Worm (Caenorhabditis elegans) whole organism, L1 larva: ENCODE results near the gene T09F3.5.
A peak's percentile ranks its signal among the peaks of the same experiment; 100 is the strongest.

Experiments used
- C04F5.9 ChIP-seq: sonication (generic microtip); optimal IDR thresholded peaks from 2 replicates; lab custom pipeline; 2016; ENCODE audit warnings: missing genetic modification characterization, missing compliant biosample characterization
- C16A3.4 ChIP-seq: fragments of 150-350 bp; optimal IDR thresholded peaks from 2 replicates; lab custom pipeline; 2014; ENCODE audit warnings: missing biosample characterization, missing genetic modification characterization
- alr-1 ChIP-seq: fragments of 200-800 bp; sonication (Bioruptor generic); optimal IDR thresholded peaks from 2 replicates; lab custom pipeline; 2018; ENCODE audit warnings: borderline replicate concordance, mild to moderate bottlenecking, missing genetic modification characterization, missing compliant biosample characterization
- aly-2 ChIP-seq: fragments of 150-350 bp; optimal IDR thresholded peaks from 2 replicates; lab custom pipeline; 2014; ENCODE audit warnings: missing biosample characterization, missing genetic modification characterization
- ama-1 ChIP-seq: fragments of 150-350 bp; optimal IDR thresholded peaks from 2 replicates; lab custom pipeline; 2014
- blmp-1 ChIP-seq: fragments of 150-350 bp; optimal IDR thresholded peaks from 2 replicates; lab custom pipeline; 2014; ENCODE audit warnings: missing biosample characterization, missing genetic modification characterization
- ceh-63 ChIP-seq: fragments of 200-800 bp; sonication (Bioruptor generic); optimal IDR thresholded peaks from 2 replicates; lab custom pipeline; 2018; ENCODE audit warnings: mild to moderate bottlenecking, missing genetic modification characterization, missing compliant biosample characterization
- ceh-82 ChIP-seq, 3 experiments: fragments of 150-350 bp in 1 of 3; sonication (generic microtip) in 2 of 3; optimal IDR thresholded peaks; 2 replicates each; lab custom pipeline; 2014 to 2017; ENCODE audit warnings: missing biosample characterization in 3 of 3, missing genetic modification characterization in 3 of 3
- ceh-88 ChIP-seq: fragments of 200-800 bp; sonication (Bioruptor generic); IDR thresholded peaks from 2 replicates; pipeline ENCODE4 v1.3.6; 2022; ENCODE audit warnings: missing genetic modification characterization, missing compliant biosample characterization
- efl-1 ChIP-seq, 4 experiments: fragments of 150-350 bp; optimal IDR thresholded peaks in 3 of 4; peaks in 1 of 4; 1 replicate in 1 of 4; 2 replicates in 3 of 4; lab custom pipeline; 2014; ENCODE audit warnings: missing biosample characterization in 2 of 4, missing genetic modification characterization in 2 of 4, missing genetic modification reagents in 2 of 4
- egl-13 ChIP-seq: sonication (generic microtip); optimal IDR thresholded peaks from 2 replicates; lab custom pipeline; 2016; ENCODE audit warnings: missing genotype, missing genetic modification reagents, missing genetic modification characterization, missing compliant biosample characterization
- elt-3 ChIP-seq, 6 experiments: fragments of 150-350 bp in 1 of 6; sonication (generic microtip); optimal IDR thresholded peaks; 2 replicates each; lab custom pipeline; 2017 to 2018; ENCODE audit warnings: missing biosample characterization in 6 of 6, missing genetic modification characterization in 6 of 6, inconsistent platforms in 1 of 6
- ets-5 ChIP-seq: fragments of 200-800 bp; sonication (Bioruptor generic); IDR thresholded peaks from 2 replicates; pipeline ENCODE4 v1.3.6; 2022; ENCODE audit warnings: missing genetic modification characterization, missing compliant biosample characterization
- fkh-4 ChIP-seq: sonication (generic microtip); optimal IDR thresholded peaks from 2 replicates; lab custom pipeline; 2016; ENCODE audit warnings: missing compliant biosample characterization, missing genetic modification characterization, borderline replicate concordance
- hlh-17 ChIP-seq: fragments of 200-800 bp; sonication (Bioruptor generic); optimal IDR thresholded peaks from 2 replicates; lab custom pipeline; 2018; ENCODE audit warnings: missing genetic modification characterization, mild to moderate bottlenecking, missing compliant biosample characterization, moderate library complexity, borderline replicate concordance
- isw-1 ChIP-seq: fragments of 200-800 bp; sonication (Bioruptor generic); IDR thresholded peaks from 2 replicates; pipeline ENCODE4 v1.3.6; 2022; ENCODE audit warnings: missing genetic modification characterization, missing compliant biosample characterization
- jun-1 ChIP-seq: fragments of 150-350 bp; optimal IDR thresholded peaks from 2 replicates; lab custom pipeline; 2014; ENCODE audit warnings: missing biosample characterization, missing genetic modification reagents, missing genetic modification characterization
- lin-14 ChIP-seq: fragments of 200-800 bp; sonication (Bioruptor generic); optimal IDR thresholded peaks from 2 replicates; lab custom pipeline; 2018; ENCODE audit warnings: mild to moderate bottlenecking, missing genetic modification characterization, moderate library complexity, missing compliant biosample characterization
- lin-15B ChIP-seq: fragments of 150-350 bp; sonication (generic microtip); optimal IDR thresholded peaks from 3 replicates; lab custom pipeline; 2014; ENCODE audit warnings: missing biosample characterization, missing genetic modification characterization
- lin-35 ChIP-seq, 2 experiments: fragments of 150-350 bp; optimal IDR thresholded peaks; 2 replicates each; lab custom pipeline; 2014; ENCODE audit warnings: missing biosample characterization in 2 of 2, missing genetic modification characterization in 2 of 2, missing genetic modification reagents in 2 of 2
- lir-3 ChIP-seq: sonication (generic microtip); optimal IDR thresholded peaks from 2 replicates; lab custom pipeline; 2016; ENCODE audit warnings: mild to moderate bottlenecking, missing genetic modification characterization, moderate library complexity, missing compliant biosample characterization; ENCODE audit not compliant: poor library complexity
- lsy-2 ChIP-seq, 2 experiments: fragments of 150-350 bp; optimal IDR thresholded peaks; 2 replicates each; lab custom pipeline; 2014; ENCODE audit warnings: missing biosample characterization in 2 of 2, missing genetic modification characterization in 2 of 2
- mab-9 ChIP-seq: fragments of 200-800 bp; sonication (Bioruptor generic); IDR thresholded peaks from 2 replicates; pipeline ENCODE4 v1.3.6; 2022; ENCODE audit warnings: missing genetic modification reagents, missing genetic modification characterization, missing compliant biosample characterization
- mdl-1 ChIP-seq, 2 experiments: fragments of 150-350 bp; optimal IDR thresholded peaks; 2 replicates each; lab custom pipeline; 2014 to 2017; ENCODE audit warnings: missing biosample characterization in 2 of 2, missing genetic modification characterization in 2 of 2, inconsistent platforms in 1 of 2
- mep-1 ChIP-seq: fragments of 150-350 bp; optimal IDR thresholded peaks from 2 replicates; lab custom pipeline; 2014; ENCODE audit warnings: missing biosample characterization, missing genetic modification characterization
- nhr-11 ChIP-seq: fragments of 150-350 bp; optimal IDR thresholded peaks from 2 replicates; lab custom pipeline; 2014; ENCODE audit warnings: missing biosample characterization, missing genetic modification characterization
- nhr-19 ChIP-seq: fragments of 200-800 bp; sonication (Bioruptor generic); conservative IDR thresholded peaks from 2 replicates; pipeline ENCODE4 v1.3.6; 2022; ENCODE audit warnings: missing genetic modification characterization, missing compliant biosample characterization
- nhr-20 ChIP-seq: sonication (generic microtip); optimal IDR thresholded peaks from 2 replicates; lab custom pipeline; 2016; ENCODE audit warnings: mild to moderate bottlenecking, missing genetic modification characterization, missing compliant biosample characterization
- nhr-28 ChIP-seq: fragments of 150-350 bp; optimal IDR thresholded peaks from 2 replicates; lab custom pipeline; 2014; ENCODE audit warnings: missing biosample characterization, missing genetic modification characterization
- nhr-47 ChIP-seq: sonication (generic microtip); optimal IDR thresholded peaks from 2 replicates; lab custom pipeline; 2016; ENCODE audit warnings: mild to moderate bottlenecking, missing genetic modification characterization, moderate library complexity, missing compliant biosample characterization
- nhr-71 ChIP-seq: sonication (generic microtip); optimal IDR thresholded peaks from 2 replicates; lab custom pipeline; 2016; ENCODE audit warnings: mild to moderate bottlenecking, missing genetic modification characterization, moderate library complexity, missing compliant biosample characterization
- nhr-85 ChIP-seq: sonication (generic microtip); peaks from one replicate; lab custom pipeline; 2016; ENCODE audit warnings: missing genetic modification characterization, inconsistent platforms, missing compliant biosample characterization
- nhr-90 ChIP-seq: sonication (generic microtip); optimal IDR thresholded peaks from 2 replicates; lab custom pipeline; 2016; ENCODE audit warnings: mild to moderate bottlenecking, missing genetic modification characterization, missing compliant biosample characterization; ENCODE audit not compliant: poor library complexity
- rnt-1 ChIP-seq: sonication (generic microtip); optimal IDR thresholded peaks from 2 replicates; lab custom pipeline; 2016; ENCODE audit warnings: mild to moderate bottlenecking, missing genetic modification characterization, moderate library complexity, missing compliant biosample characterization
- skn-1 ChIP-seq: fragments of 150-350 bp; optimal IDR thresholded peaks from 2 replicates; lab custom pipeline; 2014; ENCODE audit warnings: missing biosample characterization, missing genetic modification characterization
- snu-23 ChIP-seq: sonication (generic microtip); optimal IDR thresholded peaks from 2 replicates; lab custom pipeline; 2016; ENCODE audit warnings: missing genetic modification characterization, missing compliant biosample characterization
- swsn-7 ChIP-seq: sonication (generic microtip); optimal IDR thresholded peaks from 2 replicates; lab custom pipeline; 2016; ENCODE audit warnings: missing genetic modification characterization, missing compliant biosample characterization
- unc-30 ChIP-seq: sonication (generic microtip); optimal IDR thresholded peaks from 2 replicates; lab custom pipeline; 2017; ENCODE audit warnings: missing biosample characterization, missing genetic modification characterization
- unc-62 ChIP-seq: fragments of 150-350 bp; optimal IDR thresholded peaks from 2 replicates; lab custom pipeline; 2014; ENCODE audit warnings: missing biosample characterization, missing genetic modification reagents, missing genetic modification characterization
- unc-98 ChIP-seq: fragments of 200-800 bp; sonication (Bioruptor generic); IDR thresholded peaks from 2 replicates; pipeline ENCODE4 v1.3.6; 2022; ENCODE audit warnings: missing genetic modification characterization, missing compliant biosample characterization
- vab-15 ChIP-seq: sonication (generic microtip); optimal IDR thresholded peaks from 2 replicates; lab custom pipeline; 2017; ENCODE audit warnings: missing genotype, mild to moderate bottlenecking, missing genetic modification characterization, missing compliant biosample characterization
- xbp-1 ChIP-seq: sonication (generic microtip); optimal IDR thresholded peaks from 2 replicates; lab custom pipeline; 2016; ENCODE audit warnings: missing genetic modification characterization, missing compliant biosample characterization
- zag-1 ChIP-seq: fragments of 150-350 bp; optimal IDR thresholded peaks from 2 replicates; lab custom pipeline; 2014; ENCODE audit warnings: missing biosample characterization, missing genetic modification characterization
- ztf-11 ChIP-seq, 2 experiments: sonication (generic microtip); optimal IDR thresholded peaks; 2 replicates each; lab custom pipeline; 2016 to 2017; ENCODE audit warnings: missing genetic modification characterization in 2 of 2, missing biosample characterization in 1 of 2, missing compliant biosample characterization in 1 of 2
- ztf-4 ChIP-seq: fragments of 150-350 bp; optimal IDR thresholded peaks from 2 replicates; lab custom pipeline; 2014; ENCODE audit warnings: missing biosample characterization, missing genetic modification characterization

The T09F3.5 gene

ce11 chrII:10384680-10385383 is 11.8 kb upstream of the T09F3.5 start, which contains the start of gene ztf-27:
Gene ztf-27 (plus strand): TSS chrII:10385333.
- TF ChIP-seq nhr-19 (GFP tag; lab: Robert Waterston, UW) (peak; percentile 37), lin-14 (GFP tag; lab: Kevin White, UChicago) (peak; percentile 69), rnt-1 (tag; lab: Kevin White, UChicago) (peak; percentile 51), aly-2 (tag; lab: Kevin White, UChicago) (no peak), nhr-47 (tag; lab: Kevin White, UChicago) (peak; percentile 48), hlh-17 (GFP tag; lab: Kevin White, UChicago) (no peak), nhr-71 (tag; lab: Kevin White, UChicago) (peak; percentile 62), nhr-85 (tag; lab: Kevin White, UChicago) (peak; percentile 88), skn-1 (tag; lab: Kevin White, UChicago) (peak; percentile 30), lin-35 (GFP tag; optimal IDR thresholded peaks at IDR 0.05; lab: Kevin White, UChicago) (peak in 1 of 2 experiments; percentile 50), xbp-1 (tag; lab: Kevin White, UChicago) (peak; percentile 1), snu-23 (GFP tag; lab: Kevin White, UChicago) (peak; percentile 53), nhr-90 (tag; lab: Kevin White, UChicago) (peak; percentile 38), mep-1 (tag; lab: Kevin White, UChicago) (peak; percentile 55), nhr-20 (tag; lab: Kevin White, UChicago) (peak; percentile 64), C04F5.9 (tag; lab: Kevin White, UChicago) (no peak), lsy-2 (tag; optimal IDR thresholded peaks at IDR 0.05; lab: Kevin White, UChicago) (peak in 1 of 2 experiments; percentile 54), jun-1 (tag; lab: Kevin White, UChicago) (peak; percentile 28), blmp-1 (tag; lab: Kevin White, UChicago) (peak; percentile 82), lir-3 (peak; percentile 18), unc-30 (no peak), ceh-63 (GFP tag; lab: Kevin White, UChicago) (no peak), C16A3.4 (tag; lab: Kevin White, UChicago) (no peak), swsn-7 (peak; percentile 14), mdl-1 (tag; optimal IDR thresholded peaks at IDR 0.05; lab: Kevin White, UChicago) (peak in 1 of 2 experiments; percentile 56), elt-3 (tag; optimal IDR thresholded peaks at IDR 0.05; lab: Kevin White, UChicago) (peak in 2 of 6 experiments; percentile 38 to 42), efl-1 (optimal IDR thresholded peaks at IDR 0.05; lab: Kevin White, UChicago) (peak; percentile 18 to 22), efl-1 (GFP tag; optimal IDR thresholded peaks at IDR 0.05 in 1 of 2; lab: Kevin White, UChicago) (peak in 1 of 2 experiments; percentile 92)

- TF ChIP-seq ets-5 (GFP tag; lab: Robert Waterston, UW) (no peak), unc-62 (GFP tag; lab: Kevin White, UChicago) (no peak), fkh-4 (tag; lab: Kevin White, UChicago) (no peak), nhr-28 (no peak), nhr-20 (tag; lab: Kevin White, UChicago) (peak; percentile 81), mab-9 (GFP tag; lab: Robert Waterston, UW) (peak; percentile 51; the same call in 1 of the 2 replicates), xbp-1 (tag; lab: Kevin White, UChicago) (peak; percentile 73), ceh-82 (tag; optimal IDR thresholded peaks at IDR 0.05; lab: Kevin White, UChicago) (peak; percentile 70 to 76 (median 73)), swsn-7 (peak; percentile 80), unc-98 (GFP tag; lab: Robert Waterston, UW) (no peak), ama-1 (peak; percentile 16), ceh-88 (GFP tag; lab: Robert Waterston, UW) (0 out of 2 replicates have a peak, but pooled peaks have one; percentile 20), nhr-11 (tag; lab: Kevin White, UChicago) (no peak), ceh-63 (GFP tag; lab: Kevin White, UChicago) (no peak), nhr-85 (tag; lab: Kevin White, UChicago) (peak; percentile 93), nhr-71 (tag; lab: Kevin White, UChicago) (peak; percentile 86), ztf-11 (tag; optimal IDR thresholded peaks at IDR 0.05; lab: Kevin White, UChicago) (peak in 1 of 2 experiments; percentile 42), unc-30 (no peak), mep-1 (tag; lab: Kevin White, UChicago) (peak; percentile 73), lin-15B (peak; percentile 54), egl-13 (peak; percentile 55), C04F5.9 (tag; lab: Kevin White, UChicago) (peak; percentile 2), vab-15 (tag; lab: Kevin White, UChicago) (no peak), ztf-4 (tag; lab: Kevin White, UChicago) (no peak), lir-3 (peak; percentile 65), zag-1 (tag; lab: Kevin White, UChicago) (no peak), alr-1 (no peak), efl-1 (optimal IDR thresholded peaks at IDR 0.05; lab: Kevin White, UChicago) (peak; percentile 45 to 73), efl-1 (GFP tag; optimal IDR thresholded peaks at IDR 0.05 in 1 of 2; lab: Kevin White, UChicago) (peak; percentile 66 to 96), isw-1 (GFP tag; lab: Robert Waterston, UW) (peak; percentile 52)
Measured at ce11 chrII:10388041-10388706, 8.5 kb upstream of the T09F3.5 start.
